Fruit fly (Drosophila melanogaster) whole organism, prepupa: ENCODE data around the gene E5.

Experiments used
- CG10631 ChIP-seq: fragments of 200-800 bp; sonication (Bioruptor generic); optimal IDR thresholded peaks from 2 replicates; lab custom pipeline; 2016; ENCODE audit warnings: missing biosample characterization, missing genetic modification characterization
- Ets96B ChIP-seq: fragments of 200-800 bp; optimal IDR thresholded peaks from 2 replicates; lab custom pipeline; 2019; ENCODE audit warnings: missing biosample characterization, mild to moderate bottlenecking, missing genetic modification characterization, moderate library complexity
- Hr39 ChIP-seq: fragments of 200-800 bp; sonication (Bioruptor generic); optimal IDR thresholded peaks from 2 replicates; lab custom pipeline; 2016; ENCODE audit warnings: missing biosample characterization, missing genetic modification characterization
- Hr4 ChIP-seq: fragments of 200-800 bp; sonication (Bioruptor generic); optimal IDR thresholded peaks from 3 replicates; lab custom pipeline; 2016; ENCODE audit warnings: missing biosample characterization, missing genetic modification characterization
- Lpt ChIP-seq: fragments of 200-800 bp; sonication (Bioruptor generic); optimal IDR thresholded peaks from 3 replicates; lab custom pipeline; 2016; ENCODE audit warnings: missing biosample characterization, missing genetic modification characterization
- pdm3 ChIP-seq: fragments of 200-800 bp; sonication (Bioruptor generic); optimal IDR thresholded peaks from 3 replicates; lab custom pipeline; 2016; ENCODE audit warnings: missing biosample characterization, missing genetic modification characterization
- ss ChIP-seq, 2 experiments: fragments of 200-800 bp; sonication (Bioruptor generic); optimal IDR thresholded peaks; 2 replicates in 1 of 2; 3 replicates in 1 of 2; lab custom pipeline; 2017 to 2018; ENCODE audit warnings: mild to moderate bottlenecking in 2 of 2, missing biosample characterization in 2 of 2, missing genetic modification characterization in 2 of 2, moderate library complexity in 1 of 2
- topi ChIP-seq: fragments of 200-800 bp; sonication (Bioruptor generic); optimal IDR thresholded peaks from 3 replicates; lab custom pipeline; 2016; ENCODE audit warnings: missing biosample characterization, missing genetic modification characterization

DNA sequence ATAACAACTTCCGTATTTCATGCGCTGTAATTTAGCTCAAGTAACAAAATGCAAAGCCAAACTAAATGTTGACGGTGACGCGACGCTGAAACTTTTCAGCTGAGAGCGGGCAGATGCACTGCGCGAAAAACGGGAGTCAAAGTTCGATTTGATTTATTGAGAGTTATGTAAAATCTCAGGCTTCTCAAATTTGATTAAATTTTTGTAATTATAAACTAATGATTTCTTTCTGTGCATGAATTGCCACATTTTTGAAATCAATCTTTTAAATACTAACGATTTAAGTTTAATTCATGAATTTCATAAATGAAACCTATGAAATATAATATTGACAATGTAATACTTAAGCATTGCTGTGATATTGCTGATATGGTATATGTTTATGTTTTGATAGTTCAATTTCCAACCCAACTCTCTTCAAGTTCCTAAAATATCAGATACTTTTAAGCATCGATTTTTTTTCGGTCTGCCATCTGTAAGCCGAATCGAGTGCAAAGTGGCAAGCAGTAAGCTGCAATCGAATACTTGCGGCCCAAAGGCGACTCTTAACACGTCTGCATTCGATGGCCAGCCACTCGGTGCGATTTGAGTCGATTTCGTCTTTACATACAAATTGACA lies 52.0 kb downstream of the E5 start:
- TF ChIP-seq topi (GFP tag; lab: Kevin White, UChicago) = peak; percentile 36
- TF ChIP-seq pdm3 (GFP tag; lab: Kevin White, UChicago) = peak; percentile 40
- TF ChIP-seq ss (GFP tag; optimal IDR thresholded peaks at IDR 0.05; lab: Kevin White, UChicago) = no peak
- TF ChIP-seq Lpt (GFP tag; lab: Kevin White, UChicago) = no peak
- TF ChIP-seq Ets96B (tag; lab: Kevin White, UChicago) = no peak
- no peak for TF ChIP-seq CG10631 (GFP tag; lab: Kevin White, UChicago)
- peak; percentile 55 for TF ChIP-seq Hr4 (GFP tag; lab: Kevin White, UChicago)
- peak; percentile 33 for TF ChIP-seq Hr39
